Worm (Caenorhabditis elegans): ENCODE measurements around the gene Y56A3A.7.

Gene Y56A3A.7

ce11 chrIII:11947527-11947926, 708 bp upstream of the Y56A3A.7 start:
- no peak for TF ChIP-seq unc-62 (GFP tag; optimal IDR thresholded peaks at IDR 0.05)

ce11 chrIII:11946062-11946749, 613 bp downstream of the Y56A3A.7 start:
- TF ChIP-seq unc-62 (GFP tag; optimal IDR thresholded peaks at IDR 0.05), result no peak

- TF ChIP-seq unc-62 (GFP tag; optimal IDR thresholded peaks at IDR 0.05), result no peak
These were observed 4.2 kb downstream of the Y56A3A.7 start for ce11 chrIII:11942664-11943063.

- no peak for TF ChIP-seq unc-62 (GFP tag; optimal IDR thresholded peaks at IDR 0.05)
These were observed 8.3 kb downstream of the Y56A3A.7 start for ce11 chrIII:11938525-11938924.

- no peak for TF ChIP-seq unc-62 (GFP tag; optimal IDR thresholded peaks at IDR 0.05)
These were observed 8.9 kb downstream of the Y56A3A.7 start for ce11 chrIII:11937911-11938310.

- no peak for TF ChIP-seq unc-62 (GFP tag; optimal IDR thresholded peaks at IDR 0.05)
These were observed 10.0 kb downstream of the Y56A3A.7 start for ce11 chrIII:11936668-11937276.

ce11 chrIII:11935948-11936280, 10.9 kb downstream of the Y56A3A.7 start:
- no peak for TF ChIP-seq unc-62 (GFP tag; optimal IDR thresholded peaks at IDR 0.05)

ce11 chrIII:11935032-11935947, 11.5 kb downstream of the Y56A3A.7 start:
- no peak for TF ChIP-seq unc-62 (GFP tag; optimal IDR thresholded peaks at IDR 0.05)

- TF ChIP-seq unc-62 (GFP tag; optimal IDR thresholded peaks at IDR 0.05), result no peak
These were observed 13.3 kb downstream of the Y56A3A.7 start, which contains the start of gene dolk-1 for ce11 chrIII:11933539-11933938. Gene dolk-1 (minus strand): TSS chrIII:11933639.

- no peak for TF ChIP-seq unc-62 (GFP tag; optimal IDR thresholded peaks at IDR 0.05)
These were observed 14.9 kb downstream of the Y56A3A.7 start for ce11 chrIII:11931960-11932359.

ce11 chrIII:11930899-11931298, 15.9 kb downstream of the Y56A3A.7 start:
- TF ChIP-seq unc-62 (GFP tag; optimal IDR thresholded peaks at IDR 0.05), result no peak

ce11 chrIII:11923586-11923985, 23.2 kb downstream of the Y56A3A.7 start, which contains the start of gene nft-1:
Gene nft-1 (plus strand): TSS chrIII:11923886.
- no peak for TF ChIP-seq unc-62 (GFP tag; optimal IDR thresholded peaks at IDR 0.05)

- TF ChIP-seq unc-62 (GFP tag; optimal IDR thresholded peaks at IDR 0.05), result no peak
These were observed 25.1 kb downstream of the Y56A3A.7 start, which contains the start of gene Y56A3A.22 for ce11 chrIII:11921658-11922098. Gene Y56A3A.22 (plus strand): TSS chrIII:11921692.

ce11 chrIII:11920187-11920785, 26.5 kb downstream of the Y56A3A.7 start, which contains the start of the genes ccf-1 and trap-4:
Gene ccf-1 (minus strand): TSS chrIII:11920237.
Gene trap-4 (plus strand): TSS chrIII:11920735.
- TF ChIP-seq unc-62 (GFP tag; optimal IDR thresholded peaks at IDR 0.05), result no peak

ce11 chrIII:11918247-11918769, 28.5 kb downstream of the Y56A3A.7 start, which contains the start of gene znf-593:
Gene znf-593 (minus strand): TSS chrIII:11918719.
- no peak for TF ChIP-seq unc-62 (GFP tag; optimal IDR thresholded peaks at IDR 0.05)

Measured in whole organism, dauer.